Worm (Caenorhabditis elegans) whole organism, young adult: ENCODE results near the gene B0361.9.

Source experiments
- D2030.7 ChIP-seq: fragments of 200-800 bp; sonication (Bioruptor generic); IDR thresholded peaks from 2 replicates; pipeline ENCODE4 v1.3.6; 2022; ENCODE audit warnings: missing genetic modification reagents, missing genetic modification characterization, missing compliant biosample characterization
- F33H1.4 ChIP-seq: fragments of 200-800 bp; sonication (Bioruptor generic); IDR thresholded peaks from 2 replicates; pipeline ENCODE4 v1.3.6; 2022; ENCODE audit warnings: missing genetic modification reagents, missing genetic modification characterization, missing compliant biosample characterization
- F39B2.1 ChIP-seq: fragments of 200-800 bp; sonication (Bioruptor generic); IDR thresholded peaks from 2 replicates; pipeline ENCODE4 v1.3.6; 2022; ENCODE audit warnings: missing genetic modification reagents, missing genetic modification characterization, missing compliant biosample characterization
- F49E8.2 ChIP-seq: sonication (generic microtip); optimal IDR thresholded peaks from 3 replicates; lab custom pipeline; 2017; ENCODE audit warnings: missing genetic modification characterization, mild to moderate bottlenecking, missing compliant biosample characterization, antibody characterized with exemption, moderate library complexity; ENCODE audit not compliant: insufficient read depth
- F55B11.4 ChIP-seq: sonication (generic microtip); optimal IDR thresholded peaks from 2 replicates; lab custom pipeline; 2016; ENCODE audit warnings: missing compliant biosample characterization, missing genetic modification characterization, borderline replicate concordance; ENCODE audit not compliant: insufficient read depth
- K12H6.12 ChIP-seq: fragments of 200-800 bp; sonication (Bioruptor generic); optimal IDR thresholded peaks from 2 replicates; lab custom pipeline; 2018; ENCODE audit warnings: mild to moderate bottlenecking, missing genetic modification characterization, missing compliant biosample characterization
- T26A5.8 ChIP-seq: sonication (generic microtip); optimal IDR thresholded peaks from 2 replicates; lab custom pipeline; 2016; ENCODE audit warnings: missing genetic modification characterization, missing compliant biosample characterization
- Y56A3A.18 ChIP-seq: fragments of 200-800 bp; sonication (Bioruptor generic); IDR thresholded peaks from 2 replicates; pipeline ENCODE4 v1.3.6; 2022; ENCODE audit warnings: missing genetic modification reagents, missing genetic modification characterization, missing compliant biosample characterization
- Y95B8A.8 ChIP-seq: fragments of 200-800 bp; sonication (Bioruptor generic); IDR thresholded peaks from 2 replicates; pipeline ENCODE4 v1.3.6; 2022; ENCODE audit warnings: missing genetic modification reagents, missing genetic modification characterization, missing compliant biosample characterization
- akir-1 ChIP-seq: fragments of 200-800 bp; sonication (Bioruptor generic); optimal IDR thresholded peaks from 2 replicates; lab custom pipeline; 2018; ENCODE audit warnings: mild to moderate bottlenecking, missing genetic modification characterization, moderate library complexity, missing compliant biosample characterization
- ama-1 ChIP-seq, 3 experiments: fragments of 150-350 bp in 1 of 3; sonication (generic microtip) in 2 of 3; optimal IDR thresholded peaks; 2 replicates each; lab custom pipeline; 2014 to 2018; ENCODE audit warnings: missing biosample characterization in 2 of 3, missing genetic modification characterization in 2 of 3, missing genetic modification reagents in 2 of 3
- aptf-2 ChIP-seq: fragments of 200-800 bp; sonication (Bioruptor generic); conservative IDR thresholded peaks from 2 replicates; pipeline ENCODE4 v1.3.6; 2022; ENCODE audit warnings: missing genetic modification reagents, missing genetic modification characterization, missing compliant biosample characterization
- athp-1 ChIP-seq: sonication (generic microtip); optimal IDR thresholded peaks from 2 replicates; lab custom pipeline; 2017; ENCODE audit warnings: mild to moderate bottlenecking, missing genetic modification characterization, missing compliant biosample characterization
- attf-3 ChIP-seq: fragments of 200-800 bp; sonication (Bioruptor generic); conservative IDR thresholded peaks from 2 replicates; pipeline ENCODE4 v1.3.6; 2022; ENCODE audit warnings: missing genetic modification reagents, missing genetic modification characterization, missing compliant biosample characterization
- bed-1 ChIP-seq: fragments of 200-800 bp; sonication (Bioruptor generic); IDR thresholded peaks from 2 replicates; pipeline ENCODE4 v1.3.6; 2022; ENCODE audit warnings: missing genetic modification reagents, missing genetic modification characterization, missing compliant biosample characterization
- cebp-2 ChIP-seq: fragments of 200-800 bp; sonication (Bioruptor generic); IDR thresholded peaks from 2 replicates; pipeline ENCODE4 v1.3.6; 2022; ENCODE audit warnings: missing genetic modification characterization, missing compliant biosample characterization
- ceh-40 ChIP-seq: fragments of 200-800 bp; sonication (Bioruptor generic); IDR thresholded peaks from 2 replicates; pipeline ENCODE4 v1.3.6; 2022; ENCODE audit warnings: missing genetic modification characterization, missing compliant biosample characterization
- chd-7 ChIP-seq: sonication (generic microtip); optimal IDR thresholded peaks from 2 replicates; lab custom pipeline; 2016; ENCODE audit warnings: mild to moderate bottlenecking, missing genetic modification characterization, moderate library complexity, missing compliant biosample characterization
- dpff-1 ChIP-seq: sonication (generic microtip); optimal IDR thresholded peaks from 2 replicates; lab custom pipeline; 2017; ENCODE audit warnings: mild to moderate bottlenecking, missing genetic modification characterization, missing compliant biosample characterization
- efl-1 ChIP-seq: fragments of 150-350 bp; optimal IDR thresholded peaks from 2 replicates; lab custom pipeline; 2014; ENCODE audit warnings: missing biosample characterization, missing genetic modification reagents, missing genetic modification characterization
- fkh-3 ChIP-seq: sonication (generic microtip); optimal IDR thresholded peaks from 2 replicates; lab custom pipeline; 2016; ENCODE audit warnings: mild to moderate bottlenecking, missing genetic modification characterization, missing compliant biosample characterization
- him-1 ChIP-seq: sonication (generic microtip); optimal IDR thresholded peaks from 2 replicates; lab custom pipeline; 2016; ENCODE audit warnings: missing genotype, missing genetic modification reagents, missing genetic modification characterization, missing compliant biosample characterization
- hlh-12 ChIP-seq: sonication (generic microtip); optimal IDR thresholded peaks from 2 replicates; lab custom pipeline; 2016; ENCODE audit warnings: missing genetic modification characterization, missing compliant biosample characterization
- hlh-26 ChIP-seq: fragments of 200-800 bp; sonication (Bioruptor generic); conservative IDR thresholded peaks from 2 replicates; pipeline ENCODE4 v1.3.6; 2022; ENCODE audit warnings: missing genetic modification reagents, missing genetic modification characterization, missing compliant biosample characterization
- hmg-1.2 ChIP-seq: fragments of 200-800 bp; sonication (Bioruptor generic); IDR thresholded peaks from 2 replicates; pipeline ENCODE4 v1.3.6; 2022; ENCODE audit warnings: missing genetic modification reagents, missing genetic modification characterization, missing compliant biosample characterization
- hsf-1 ChIP-seq: fragments of 200-800 bp; sonication (Bioruptor generic); IDR thresholded peaks from 2 replicates; pipeline ENCODE4 v1.3.6; 2022; ENCODE audit warnings: missing genetic modification reagents, missing genetic modification characterization, missing compliant biosample characterization
- lag-1 ChIP-seq: fragments of 200-800 bp; sonication (Bioruptor generic); IDR thresholded peaks from 2 replicates; pipeline ENCODE4 v1.3.6; 2022; ENCODE audit warnings: missing genetic modification reagents, missing genetic modification characterization, missing compliant biosample characterization
- let-526 ChIP-seq: fragments of 200-800 bp; sonication (Bioruptor generic); IDR thresholded peaks from 2 replicates; pipeline ENCODE4 v1.3.6; 2022; ENCODE audit warnings: missing genetic modification reagents, missing genetic modification characterization, missing compliant biosample characterization
- lin-26 ChIP-seq: fragments of 200-800 bp; sonication (Bioruptor generic); IDR thresholded peaks from 2 replicates; pipeline ENCODE4 v1.3.6; 2022; ENCODE audit warnings: missing genetic modification reagents, missing genetic modification characterization, missing compliant biosample characterization
- lin-35 ChIP-seq, 3 experiments: fragments of 150-350 bp in 2 of 3; sonication (generic microtip) in 1 of 3; optimal IDR thresholded peaks; 2 replicates each; lab custom pipeline; 2014 to 2018; ENCODE audit warnings: missing biosample characterization in 3 of 3, missing genetic modification characterization in 3 of 3, missing genetic modification reagents in 3 of 3
- lin-54 ChIP-seq: fragments of 200-800 bp; sonication (Bioruptor generic); optimal IDR thresholded peaks from 2 replicates; lab custom pipeline; 2018; ENCODE audit warnings: mild to moderate bottlenecking, missing genetic modification characterization, missing compliant biosample characterization
- madf-6 ChIP-seq: fragments of 200-800 bp; sonication (Bioruptor generic); IDR thresholded peaks from 2 replicates; pipeline ENCODE4 v1.3.6; 2022; ENCODE audit warnings: missing genetic modification reagents, missing genetic modification characterization, missing compliant biosample characterization
- mel-28 ChIP-seq: sonication (generic microtip); optimal IDR thresholded peaks from 2 replicates; lab custom pipeline; 2016; ENCODE audit warnings: borderline replicate concordance, mild to moderate bottlenecking, missing genetic modification characterization, missing compliant biosample characterization
- mes-4 ChIP-seq: sonication (generic microtip); optimal IDR thresholded peaks from 2 replicates; lab custom pipeline; 2016; ENCODE audit warnings: missing genotype, missing genetic modification characterization, missing compliant biosample characterization
- nfya-1 ChIP-seq: sonication (generic microtip); optimal IDR thresholded peaks from 2 replicates; lab custom pipeline; 2017; ENCODE audit warnings: antibody characterized with exemption, missing compliant biosample characterization, missing genetic modification characterization, borderline replicate concordance; ENCODE audit not compliant: insufficient read depth
- nhr-27 ChIP-seq: fragments of 200-800 bp; sonication (Bioruptor generic); optimal IDR thresholded peaks from 2 replicates; lab custom pipeline; 2018; ENCODE audit warnings: mild to moderate bottlenecking, missing genetic modification characterization, moderate library complexity, missing compliant biosample characterization
- nhr-90 ChIP-seq: sonication (generic microtip); optimal IDR thresholded peaks from 2 replicates; lab custom pipeline; 2016; ENCODE audit warnings: missing genotype, mild to moderate bottlenecking, missing genetic modification characterization, missing compliant biosample characterization
- pbrm-1 ChIP-seq: fragments of 200-800 bp; sonication (Bioruptor generic); IDR thresholded peaks from 2 replicates; pipeline ENCODE4 v1.3.6; 2022; ENCODE audit warnings: missing genetic modification reagents, missing genetic modification characterization, missing compliant biosample characterization
- rpc-1 ChIP-seq, 2 experiments: fragments of 150-350 bp in 1 of 2; sonication (generic microtip) in 1 of 2; optimal IDR thresholded peaks; 2 replicates each; lab custom pipeline; 2014 to 2018; ENCODE audit warnings: missing biosample characterization in 1 of 2, missing genetic modification characterization in 1 of 2, missing genetic modification reagents in 1 of 2, missing genotype in 1 of 2
- sdz-38 ChIP-seq: sonication (generic microtip); optimal IDR thresholded peaks from 2 replicates; lab custom pipeline; 2016; ENCODE audit warnings: missing genotype, missing genetic modification characterization, missing compliant biosample characterization
- sea-2 ChIP-seq: fragments of 200-800 bp; sonication (Bioruptor generic); IDR thresholded peaks from 2 replicates; pipeline ENCODE4 v1.3.6; 2022; ENCODE audit warnings: missing genetic modification characterization, missing compliant biosample characterization
- sptf-2 ChIP-seq: fragments of 200-800 bp; sonication (Bioruptor generic); optimal IDR thresholded peaks from 2 replicates; lab custom pipeline; 2018; ENCODE audit warnings: mild to moderate bottlenecking, missing genetic modification characterization, missing compliant biosample characterization
- tbp1 ChIP-seq: fragments of 200-800 bp; sonication (Bioruptor generic); optimal IDR thresholded peaks from 2 replicates; lab custom pipeline; 2018; ENCODE audit warnings: mild to moderate bottlenecking, missing genetic modification characterization, missing compliant biosample characterization
- tlf-1 ChIP-seq: fragments of 200-800 bp; sonication (Bioruptor generic); optimal IDR thresholded peaks from 2 replicates; lab custom pipeline; 2018; ENCODE audit warnings: mild to moderate bottlenecking, missing genetic modification characterization, missing compliant biosample characterization
- unc-62 ChIP-seq: fragments of 150-350 bp; optimal IDR thresholded peaks from 2 replicates; lab custom pipeline; 2014; ENCODE audit warnings: missing biosample characterization, missing genetic modification reagents, missing genetic modification characterization
- xnd-1 ChIP-seq: sonication (generic microtip); optimal IDR thresholded peaks from 2 replicates; lab custom pipeline; 2016; ENCODE audit warnings: missing genotype, missing genetic modification reagents, missing genetic modification characterization, missing compliant biosample characterization
- ztf-26 ChIP-seq: sonication (generic microtip); optimal IDR thresholded peaks from 2 replicates; lab custom pipeline; 2017; ENCODE audit warnings: missing genetic modification characterization, missing compliant biosample characterization
- ztf-3 ChIP-seq: fragments of 200-800 bp; sonication (Bioruptor generic); optimal IDR thresholded peaks from 2 replicates; lab custom pipeline; 2018; ENCODE audit warnings: mild to moderate bottlenecking, missing genetic modification characterization, missing compliant biosample characterization
- ztf-6 ChIP-seq: fragments of 200-800 bp; sonication (Bioruptor generic); IDR thresholded peaks from 2 replicates; pipeline ENCODE4 v1.3.6; 2022; ENCODE audit warnings: missing genetic modification reagents, missing genetic modification characterization, missing compliant biosample characterization

The B0361.9 gene

ce11 chrIII:7336214-7336613, 36.8 kb upstream of the B0361.9 start, which contains the start of gene gsp-2 (continued):
- TF ChIP-seq akir-1 (GFP tag; lab: Kevin White, UChicago) (no peak), T26A5.8 (no peak), F55B11.4 (tag; lab: Kevin White, UChicago) (no peak), cebp-2 (0 out of 2 replicates have a peak, but pooled peaks have one; percentile 14), sptf-2 (GFP tag; lab: Kevin White, UChicago) (no peak), hlh-12 (tag; lab: Kevin White, UChicago) (no peak), let-526 (no peak), ztf-26 (tag; lab: Kevin White, UChicago) (no peak), sea-2 (GFP tag; lab: Robert Waterston, UW) (no peak), Y56A3A.18 (GFP tag; lab: Robert Waterston, UW) (no peak), pbrm-1 (GFP tag; lab: Robert Waterston, UW) (no peak; the same call in 1 of the 2 replicates), madf-6 (GFP tag; lab: Robert Waterston, UW) (peak; percentile 71; the same call in 1 of the 2 replicates), tlf-1 (GFP tag; lab: Kevin White, UChicago) (peak; percentile 5), hsf-1 (GFP tag; lab: Robert Waterston, UW) (no peak), lag-1 (GFP tag; lab: Robert Waterston, UW) (no peak), lin-35 (GFP tag; optimal IDR thresholded peaks at IDR 0.05; lab: Kevin White, UChicago) (no peak), F33H1.4 (peak; percentile 90), athp-1 (no peak), hmg-1.2 (peak; percentile 47; the same call in 1 of the 2 replicates), F49E8.2 (tag; lab: Kevin White, UChicago) (no peak), ztf-3 (GFP tag; lab: Kevin White, UChicago) (no peak), ama-1 (optimal IDR thresholded peaks at IDR 0.05; lab: Kevin White, UChicago) (no peak), ama-1 (GFP tag; optimal IDR thresholded peaks at IDR 0.05; lab: Kevin White, UChicago) (no peak), dpff-1 (tag; lab: Kevin White, UChicago) (no peak), rpc-1 (optimal IDR thresholded peaks at IDR 0.05; lab: Kevin White, UChicago) (no peak), rpc-1 (tag; optimal IDR thresholded peaks at IDR 0.05; lab: Kevin White, UChicago) (no peak), nfya-1 (tag; lab: Kevin White, UChicago) (no peak), fkh-3 (tag; lab: Kevin White, UChicago) (no peak), efl-1 (GFP tag; lab: Kevin White, UChicago) (peak; percentile 67), Y95B8A.8 (GFP tag; lab: Robert Waterston, UW) (0 out of 2 replicates have a peak, but pooled peaks have one; percentile 39), mes-4 (no peak), unc-62 (GFP tag; lab: Kevin White, UChicago) (no peak), ztf-6 (GFP tag; lab: Robert Waterston, UW) (no peak), xnd-1 (tag; lab: Kevin White, UChicago) (no peak), lin-26 (GFP tag; lab: Robert Waterston, UW) (0 out of 2 replicates have a peak, but pooled peaks have one; percentile 34), ceh-40 (no peak), nhr-27 (tag; lab: Kevin White, UChicago) (no peak), sdz-38 (tag; lab: Kevin White, UChicago) (no peak), him-1 (tag; lab: Kevin White, UChicago) (no peak), chd-7 (no peak), nhr-90 (peak; percentile 25), K12H6.12 (tag; lab: Kevin White, UChicago) (no peak), aptf-2 (no peak), D2030.7 (GFP tag; lab: Robert Waterston, UW) (no peak; the same call in 1 of the 2 replicates), hlh-26 (GFP tag; lab: Robert Waterston, UW) (no peak), tbp1 (GFP tag; lab: Kevin White, UChicago) (peak; percentile 54), lin-54 (peak; percentile 61), bed-1 (no peak), attf-3 (GFP tag; lab: Robert Waterston, UW) (peak; percentile 40; the same call in 1 of the 2 replicates), mel-28 (tag; lab: Kevin White, UChicago) (no peak), F39B2.1 (GFP tag; lab: Robert Waterston, UW) (no peak)
